Fruit fly (Drosophila melanogaster) whole organism, wandering third instar larva: ENCODE data around the gene simj.

Experiments
- Abd-B ChIP-seq: fragments of >200 bp; optimal IDR thresholded peaks from 2 replicates; lab custom pipeline; 2017; ENCODE audit warnings: missing biosample characterization, missing genetic modification characterization
- CG9705 ChIP-seq: fragments of 200-800 bp; sonication (Bioruptor generic); optimal IDR thresholded peaks from 2 replicates; lab custom pipeline; 2018; ENCODE audit warnings: missing biosample characterization, mild to moderate bottlenecking, missing genetic modification characterization
- CrebA ChIP-seq: fragments of 200-800 bp; sonication (Bioruptor generic); optimal IDR thresholded peaks from 2 replicates; lab custom pipeline; 2016; ENCODE audit warnings: missing biosample characterization, mild to moderate bottlenecking, missing genetic modification characterization, borderline replicate concordance
- Dfd ChIP-seq: fragments of >200 bp; optimal IDR thresholded peaks from 2 replicates; lab custom pipeline; 2017; ENCODE audit warnings: missing biosample characterization, missing genetic modification characterization
- Dif ChIP-seq: fragments of 200-275, 200-300 bp; sonication (Bioruptor generic); optimal IDR thresholded peaks from 2 replicates; lab custom pipeline; 2018; ENCODE audit warnings: missing biosample characterization, missing genetic modification characterization; ENCODE audit not compliant: partially characterized antibody
- Hnf4 ChIP-seq: fragments of 200-800 bp; sonication (Bioruptor generic); optimal IDR thresholded peaks from 2 replicates; lab custom pipeline; 2016; ENCODE audit warnings: missing biosample characterization, mild to moderate bottlenecking, missing genetic modification characterization
- Hr83 ChIP-seq: fragments of 200-300 bp; sonication (Bioruptor generic); optimal IDR thresholded peaks from 2 replicates; lab custom pipeline; 2016; ENCODE audit warnings: missing biosample characterization, mild to moderate bottlenecking, missing genetic modification characterization, moderate library complexity; ENCODE audit not compliant: poor library complexity, severe bottlenecking
- Jra ChIP-seq: sonication (Bioruptor generic); optimal IDR thresholded peaks from 2 replicates; lab custom pipeline; 2016; ENCODE audit warnings: missing biosample characterization, missing genetic modification characterization
- Mio ChIP-seq: sonication (Bioruptor generic); optimal IDR thresholded peaks from 2 replicates; lab custom pipeline; 2016; ENCODE audit warnings: missing biosample characterization, missing genetic modification characterization
- OdsH ChIP-seq: fragments of 200-800 bp; sonication (Bioruptor generic); optimal IDR thresholded peaks from 2 replicates; lab custom pipeline; 2016; ENCODE audit warnings: missing biosample characterization, mild to moderate bottlenecking, missing genetic modification characterization
- Rel ChIP-seq, 2 experiments: fragments of 200-800 bp; sonication (Bioruptor generic) in 1 of 2; optimal IDR thresholded peaks; 2 replicates in 1 of 2; 3 replicates in 1 of 2; lab custom pipeline; 2016 to 2019; ENCODE audit warnings: mild to moderate bottlenecking in 2 of 2, missing biosample characterization in 2 of 2, missing genetic modification characterization in 2 of 2, moderate library complexity in 1 of 2
- Sp1 ChIP-seq: fragments of 200-800 bp; sonication (Bioruptor generic); optimal IDR thresholded peaks from 3 replicates; lab custom pipeline; 2019; ENCODE audit warnings: missing biosample characterization, mild to moderate bottlenecking, missing genetic modification characterization, moderate library complexity
- Vsx2 ChIP-seq: fragments of 200-300, 225-300 bp; sonication (Bioruptor generic); optimal IDR thresholded peaks from 2 replicates; lab custom pipeline; 2018; ENCODE audit warnings: missing biosample characterization, missing genetic modification characterization; ENCODE audit not compliant: partially characterized antibody
- br ChIP-seq: fragments of 200-800 bp; sonication (Bioruptor generic); optimal IDR thresholded peaks from 2 replicates; lab custom pipeline; 2016; ENCODE audit warnings: missing biosample characterization, missing genetic modification characterization
- brk ChIP-seq: fragments of 200-800 bp; sonication (Bioruptor generic); optimal IDR thresholded peaks from 2 replicates; lab custom pipeline; 2016; ENCODE audit warnings: missing biosample characterization, mild to moderate bottlenecking, missing genetic modification characterization
- dmrt93B ChIP-seq: fragments of 200-800 bp; sonication (Bioruptor generic); optimal IDR thresholded peaks from 2 replicates; lab custom pipeline; 2018; ENCODE audit warnings: missing biosample characterization, mild to moderate bottlenecking, missing genetic modification characterization
- ey ChIP-seq: fragments of 200-800 bp; sonication (Bioruptor generic); optimal IDR thresholded peaks from 2 replicates; lab custom pipeline; 2016; ENCODE audit warnings: missing biosample characterization, missing genetic modification characterization
- foxo ChIP-seq, 2 experiments: fragments of 200-800 bp; sonication (Bioruptor generic); optimal IDR thresholded peaks; 2 replicates in 1 of 2; 3 replicates in 1 of 2; lab custom pipeline; 2016 to 2017; ENCODE audit warnings: missing biosample characterization in 2 of 2, missing genetic modification characterization in 2 of 2
- fru ChIP-seq: fragments of 200-800 bp; sonication (Bioruptor generic); optimal IDR thresholded peaks from 3 replicates; lab custom pipeline; 2016; ENCODE audit warnings: missing biosample characterization, mild to moderate bottlenecking, missing genetic modification characterization
- h ChIP-seq: fragments of 200-800 bp; sonication (Bioruptor generic); optimal IDR thresholded peaks from 3 replicates; lab custom pipeline; 2016; ENCODE audit warnings: missing biosample characterization, mild to moderate bottlenecking, missing genetic modification characterization
- jim ChIP-seq: fragments of 175-275, 200-325 bp; sonication (Bioruptor generic); optimal IDR thresholded peaks from 2 replicates; lab custom pipeline; 2016; ENCODE audit warnings: missing biosample characterization, mild to moderate bottlenecking, missing genetic modification characterization
- lola ChIP-seq: fragments of >200 bp; optimal IDR thresholded peaks from 2 replicates; lab custom pipeline; 2017; ENCODE audit warnings: missing biosample characterization, missing genetic modification characterization
- pan ChIP-seq: fragments of >200 bp; optimal IDR thresholded peaks from 2 replicates; lab custom pipeline; 2017
- psq ChIP-seq: fragments of 200-800 bp; sonication (Bioruptor generic); optimal IDR thresholded peaks from 3 replicates; lab custom pipeline; 2017; ENCODE audit warnings: missing biosample characterization, mild to moderate bottlenecking, missing genetic modification characterization, moderate library complexity
- sv ChIP-seq: fragments of 200-800 bp; sonication (Bioruptor generic); optimal IDR thresholded peaks from 3 replicates; lab custom pipeline; 2016; ENCODE audit warnings: missing biosample characterization, missing genetic modification characterization

The simj gene

dm6 chr3L:10665433-10666150 lies 1.1 kb downstream of the simj start (continued):
- TF ChIP-seq foxo (GFP tag; optimal IDR thresholded peaks at IDR 0.05; lab: Kevin White, UChicago) (peak; percentile 69 to 99), Hr83 (peak; percentile 67), fru (GFP tag; lab: Kevin White, UChicago) (peak; percentile 99), Rel (GFP tag; optimal IDR thresholded peaks at IDR 0.05; lab: Kevin White, UChicago) (peak; percentile 89), Rel (tag; optimal IDR thresholded peaks at IDR 0.05; lab: Kevin White, UChicago) (peak; percentile 89)

dm6 chr3L:10666511-10667003 lies 2.0 kb downstream of the simj start:
- no peak for TF ChIP-seq Rel (GFP tag; optimal IDR thresholded peaks at IDR 0.05; lab: Kevin White, UChicago)
- peak; percentile 93 for TF ChIP-seq Rel (tag; optimal IDR thresholded peaks at IDR 0.05; lab: Kevin White, UChicago)
- TF ChIP-seq psq (GFP tag; lab: Kevin White, UChicago), result peak; percentile 95
- peak; percentile 68 for TF ChIP-seq Dif (GFP tag; lab: Kevin White, UChicago)
- TF ChIP-seq Hnf4 (GFP tag; lab: Kevin White, UChicago), result no peak
- TF ChIP-seq CrebA (GFP tag; lab: Kevin White, UChicago), result no peak
- TF ChIP-seq, all 38 proteins: peak for 3

dm6 chr3L:10667341-10667740 lies 2.8 kb downstream of the simj start:
- TF ChIP-seq brk, result no peak
- TF ChIP-seq Rel (GFP tag; optimal IDR thresholded peaks at IDR 0.05; lab: Kevin White, UChicago), result no peak
- peak; percentile 49 for TF ChIP-seq Rel (tag; optimal IDR thresholded peaks at IDR 0.05; lab: Kevin White, UChicago)
- TF ChIP-seq OdsH, result peak; percentile 15
- TF ChIP-seq Hr83, result peak; percentile 34
- TF ChIP-seq psq (GFP tag; lab: Kevin White, UChicago), result peak; percentile 29
- no peak for TF ChIP-seq Vsx2 (GFP tag; lab: Kevin White, UChicago)
- TF ChIP-seq Dfd (GFP tag; lab: Kevin White, UChicago), result peak; percentile 38
- TF ChIP-seq Dif (GFP tag; lab: Kevin White, UChicago), result peak; percentile 15
- peak; percentile 8 for TF ChIP-seq Jra
- TF ChIP-seq dmrt93B (GFP tag; lab: Kevin White, UChicago), result no peak
- TF ChIP-seq lola (GFP tag; lab: Kevin White, UChicago), result no peak
- TF ChIP-seq h (GFP tag; lab: Kevin White, UChicago), result peak; percentile 22
- no peak for TF ChIP-seq Abd-B
- peak; percentile 14 for TF ChIP-seq fru (GFP tag; lab: Kevin White, UChicago)

- no peak for TF ChIP-seq ey (GFP tag; lab: Kevin White, UChicago)
- no peak for TF ChIP-seq Hnf4 (GFP tag; lab: Kevin White, UChicago)
- TF ChIP-seq pan (lab: Kevin White, UChicago), result no peak
- TF ChIP-seq br (GFP tag; lab: Kevin White, UChicago), result no peak
- TF ChIP-seq Dif (GFP tag; lab: Kevin White, UChicago), result no peak
- no peak for TF ChIP-seq CG9705 (GFP tag; lab: Kevin White, UChicago)
- no peak for TF ChIP-seq sv (GFP tag; lab: Kevin White, UChicago)
- TF ChIP-seq Dfd (GFP tag; lab: Kevin White, UChicago), result peak; percentile 58
- no peak for TF ChIP-seq jim (GFP tag; lab: Kevin White, UChicago)
- TF ChIP-seq OdsH, result no peak
- TF ChIP-seq Sp1 (GFP tag; lab: Kevin White, UChicago), result no peak
- TF ChIP-seq brk, result no peak
- no peak for TF ChIP-seq Mio (GFP tag; lab: Kevin White, UChicago)
- TF ChIP-seq Rel (GFP tag; optimal IDR thresholded peaks at IDR 0.05; lab: Kevin White, UChicago), result no peak
- TF ChIP-seq Rel (tag; optimal IDR thresholded peaks at IDR 0.05; lab: Kevin White, UChicago), result peak; percentile 92
- TF ChIP-seq Hr83, result no peak
These were observed 5.3 kb downstream of the simj start for dm6 chr3L:10669592-10670400.

DNA sequence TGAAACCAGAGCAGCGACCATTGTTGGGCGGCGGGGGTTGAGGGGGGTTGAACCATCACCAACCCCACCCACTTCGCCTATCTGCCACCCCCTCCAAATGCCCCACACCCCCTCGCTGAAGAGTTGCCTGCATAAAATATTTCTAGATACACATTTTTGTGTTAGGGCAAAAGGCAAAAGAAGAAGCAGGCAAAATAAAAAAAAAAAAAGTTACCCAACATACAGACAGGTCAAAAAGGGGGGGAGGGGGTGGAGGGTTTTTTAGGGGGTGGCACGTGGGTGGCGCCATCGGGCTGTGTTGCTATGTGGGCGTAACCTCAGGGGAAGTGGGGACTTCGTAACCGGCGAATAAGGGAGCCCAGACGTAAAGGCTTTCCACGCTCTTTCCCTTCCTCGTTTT lies 8.0 kb downstream of the simj start:
- no peak for TF ChIP-seq lola (GFP tag; lab: Kevin White, UChicago)
- TF ChIP-seq Vsx2 (GFP tag; lab: Kevin White, UChicago), result no peak
- TF ChIP-seq, all 38 proteins: peak for 0
